Fruit fly (Drosophila melanogaster) whole organism, embryonic: ENCODE data around the gene CG14205.

Experiments used
- Bdp1 ChIP-seq: fragments of 200-800 bp; sonication (Bioruptor generic); optimal IDR thresholded peaks from 3 replicates; lab custom pipeline; 2016; ENCODE audit warnings: missing biosample characterization, missing genetic modification characterization
- CG10543 ChIP-seq: fragments of 200-800 bp; sonication (Bioruptor generic); optimal IDR thresholded peaks from 3 replicates; lab custom pipeline; 2017; ENCODE audit warnings: missing biosample characterization, mild to moderate bottlenecking, missing genetic modification characterization, moderate library complexity
- CG10565 ChIP-seq: fragments of 200-800 bp; sonication (Bioruptor generic); optimal IDR thresholded peaks from 3 replicates; lab custom pipeline; 2016; ENCODE audit warnings: missing biosample characterization, mild to moderate bottlenecking, missing genetic modification characterization
- CG13287 ChIP-seq: fragments of 200-800 bp; sonication (Bioruptor generic); IDR thresholded peaks from 2 replicates; pipeline ENCODE4 v1.3.6; 2022; ENCODE audit warnings: missing biosample characterization, missing genetic modification characterization; ENCODE audit not compliant: partially characterized antibody
- CG13624 ChIP-seq: fragments of 200-800 bp; sonication (Bioruptor generic); optimal IDR thresholded peaks from 2 replicates; lab custom pipeline; 2016; ENCODE audit warnings: missing biosample characterization, missing genetic modification characterization
- CG15696 ChIP-seq: fragments of 200-800 bp; sonication (Bioruptor generic); optimal IDR thresholded peaks from 2 replicates; lab custom pipeline; 2019; ENCODE audit warnings: missing biosample characterization, mild to moderate bottlenecking, missing genetic modification characterization, moderate library complexity
- CG17829 ChIP-seq: fragments of 200-800 bp; optimal IDR thresholded peaks from 2 replicates; lab custom pipeline; 2019; ENCODE audit warnings: missing biosample characterization, mild to moderate bottlenecking, missing genetic modification characterization, moderate library complexity
- CG2116 ChIP-seq: fragments of 200-800 bp; sonication (Bioruptor generic); optimal IDR thresholded peaks from 3 replicates; lab custom pipeline; 2018; ENCODE audit warnings: missing biosample characterization, mild to moderate bottlenecking, missing genetic modification characterization
- CG3407 ChIP-seq: fragments of 200-800 bp; sonication (Bioruptor generic); optimal IDR thresholded peaks from 2 replicates; lab custom pipeline; 2018; ENCODE audit warnings: missing biosample characterization, mild to moderate bottlenecking, missing genetic modification characterization
- CG4282 ChIP-seq: fragments of 200-800 bp; sonication (Bioruptor generic); optimal IDR thresholded peaks from 2 replicates; lab custom pipeline; 2016; ENCODE audit warnings: missing biosample characterization, missing genetic modification characterization
- CG4820 ChIP-seq: fragments of 200-800 bp; sonication (Bioruptor generic); optimal IDR thresholded peaks from 3 replicates; lab custom pipeline; 2016; ENCODE audit warnings: missing biosample characterization, missing genetic modification characterization
- CG6175 ChIP-seq: fragments of 200-800 bp; sonication (Bioruptor generic); IDR thresholded peaks from 3 replicates; pipeline ENCODE4 v1.3.6; 2022; ENCODE audit warnings: missing biosample characterization, missing genetic modification characterization
- CG6813 ChIP-seq: fragments of 200-800 bp; sonication (Bioruptor generic); optimal IDR thresholded peaks from 2 replicates; lab custom pipeline; 2017; ENCODE audit warnings: missing biosample characterization, missing genetic modification characterization, mild to moderate bottlenecking, moderate library complexity, missing genetic modification reagents
- CG7357 ChIP-seq: fragments of 200-800 bp; sonication (Bioruptor generic); IDR thresholded peaks from 3 replicates; pipeline ENCODE4 v1.3.6; 2022; ENCODE audit warnings: missing biosample characterization, missing genetic modification characterization
- CG9727 ChIP-seq: fragments of 200-800 bp; sonication (Bioruptor generic); optimal IDR thresholded peaks from 3 replicates; lab custom pipeline; 2017; ENCODE audit warnings: missing biosample characterization, mild to moderate bottlenecking, missing genetic modification characterization
- CG9932 ChIP-seq: fragments of 200-800 bp; sonication (Bioruptor generic); IDR thresholded peaks from 2 replicates; pipeline ENCODE4 v1.3.6; 2022; ENCODE audit warnings: missing biosample characterization, missing genetic modification characterization
- CrebB ChIP-seq: fragments of 200-800 bp; sonication (Bioruptor generic); optimal IDR thresholded peaks from 3 replicates; lab custom pipeline; 2018; ENCODE audit warnings: missing biosample characterization, mild to moderate bottlenecking, missing genetic modification characterization
- D ChIP-seq, 2 experiments: fragments of 200-800 bp in 1 of 2; fragments of >200 bp in 1 of 2; sonication (Bioruptor generic) in 1 of 2; optimal IDR thresholded peaks; 2 replicates in 1 of 2; 3 replicates in 1 of 2; lab custom pipeline; 2017; ENCODE audit warnings: mild to moderate bottlenecking in 1 of 2, missing biosample characterization in 1 of 2, missing genetic modification characterization in 1 of 2, missing genetic modification reagents in 1 of 2
- D19A ChIP-seq: fragments of 200-800 bp; optimal IDR thresholded peaks from 3 replicates; lab custom pipeline; 2019; ENCODE audit warnings: missing biosample characterization, mild to moderate bottlenecking, missing genetic modification characterization, moderate library complexity
- Dad ChIP-seq: fragments of 200-800 bp; sonication (Bioruptor generic); optimal IDR thresholded peaks from 3 replicates; lab custom pipeline; 2016; ENCODE audit warnings: missing biosample characterization, missing genetic modification characterization
- Dp ChIP-seq: fragments of 200-800 bp; sonication (Bioruptor generic); optimal IDR thresholded peaks from 2 replicates; lab custom pipeline; 2018; ENCODE audit warnings: missing biosample characterization, mild to moderate bottlenecking, missing genetic modification characterization, moderate library complexity
- Eip74EF ChIP-seq, 2 experiments: fragments of 200-800 bp in 1 of 2; fragments of >200 bp in 1 of 2; sonication (Bioruptor generic) in 1 of 2; optimal IDR thresholded peaks; 2 replicates each; lab custom pipeline; 2017 to 2019; ENCODE audit warnings: missing biosample characterization in 2 of 2, missing genetic modification characterization in 2 of 2, mild to moderate bottlenecking in 1 of 2, moderate library complexity in 1 of 2
- Ets97D ChIP-seq: fragments of 200-800 bp; sonication (Bioruptor generic); optimal IDR thresholded peaks from 3 replicates; lab custom pipeline; 2016; ENCODE audit warnings: missing biosample characterization, missing genetic modification characterization
- Fer3 ChIP-seq: fragments of 200-800 bp; sonication (Bioruptor generic); optimal IDR thresholded peaks from 2 replicates; lab custom pipeline; 2018; ENCODE audit warnings: missing biosample characterization, mild to moderate bottlenecking, missing genetic modification characterization, moderate library complexity
- Hey ChIP-seq: fragments of 200-800 bp; sonication (Bioruptor generic); optimal IDR thresholded peaks from 3 replicates; lab custom pipeline; 2018; ENCODE audit warnings: missing biosample characterization, mild to moderate bottlenecking, missing genetic modification characterization
- HmgD ChIP-seq: fragments of 200-800 bp; sonication (Bioruptor generic); optimal IDR thresholded peaks from 3 replicates; lab custom pipeline; 2016; ENCODE audit warnings: missing biosample characterization, missing genetic modification characterization
- Hr3 ChIP-seq: fragments of 200-800 bp; sonication (Bioruptor generic); optimal IDR thresholded peaks from 3 replicates; lab custom pipeline; 2016; ENCODE audit warnings: missing biosample characterization, missing genetic modification characterization
- Hr51 ChIP-seq, 2 experiments: fragments of 200-800 bp; sonication (Bioruptor generic); optimal IDR thresholded peaks; 2 replicates in 1 of 2; 3 replicates in 1 of 2; lab custom pipeline; 2016 to 2018; ENCODE audit warnings: missing biosample characterization in 2 of 2, missing genetic modification characterization in 2 of 2, mild to moderate bottlenecking in 1 of 2, moderate library complexity in 1 of 2
- Myb ChIP-seq: fragments of 200-800 bp; sonication (Bioruptor generic); optimal IDR thresholded peaks from 2 replicates; lab custom pipeline; 2016; ENCODE audit warnings: missing biosample characterization, missing genetic modification characterization
- NC2β ChIP-seq: fragments of 200-800 bp; sonication (Bioruptor generic); optimal IDR thresholded peaks from 2 replicates; lab custom pipeline; 2016; ENCODE audit warnings: missing biosample characterization, missing genetic modification characterization
- PHDP ChIP-seq: fragments of 200-800 bp; sonication (Bioruptor generic); optimal IDR thresholded peaks from 3 replicates; lab custom pipeline; 2018; ENCODE audit warnings: missing biosample characterization, mild to moderate bottlenecking, missing genetic modification characterization, moderate library complexity
- Sry-δ ChIP-seq: fragments of 200-800 bp; sonication (Bioruptor generic); optimal IDR thresholded peaks from 2 replicates; lab custom pipeline; 2016; ENCODE audit warnings: missing biosample characterization, missing genetic modification characterization
- Ssrp ChIP-seq: fragments of 200-800 bp; sonication (Bioruptor generic); optimal IDR thresholded peaks from 2 replicates; lab custom pipeline; 2018; ENCODE audit warnings: missing biosample characterization, mild to moderate bottlenecking, missing genetic modification characterization, moderate library complexity
- YL-1 ChIP-seq: fragments of 200-800 bp; sonication (Bioruptor generic); optimal IDR thresholded peaks from 3 replicates; lab custom pipeline; 2017; ENCODE audit warnings: missing biosample characterization, mild to moderate bottlenecking, missing genetic modification characterization
- ap ChIP-seq: fragments of 200-800 bp; sonication (Bioruptor generic); IDR thresholded peaks from 2 replicates; pipeline ENCODE4 v1.3.6; 2022; ENCODE audit warnings: missing biosample characterization, missing genetic modification characterization
- ato ChIP-seq: fragments of 200-800 bp; sonication (Bioruptor generic); IDR thresholded peaks from 2 replicates; pipeline ENCODE4 v1.3.6; 2022; ENCODE audit warnings: missing biosample characterization, missing genetic modification characterization; ENCODE audit not compliant: partially characterized antibody
- croc ChIP-seq: fragments of 200-800 bp; sonication (Bioruptor generic); conservative IDR thresholded peaks from 3 replicates; pipeline ENCODE4 v1.3.6; 2022; ENCODE audit warnings: missing biosample characterization, missing genetic modification characterization
- danr ChIP-seq: fragments of 200-800 bp; sonication (Bioruptor generic); IDR thresholded peaks from 2 replicates; pipeline ENCODE4 v1.3.6; 2022; ENCODE audit warnings: missing biosample characterization, missing genetic modification characterization
- her ChIP-seq: fragments of 200-800 bp; sonication (Bioruptor generic); optimal IDR thresholded peaks from 2 replicates; lab custom pipeline; 2016; ENCODE audit warnings: missing biosample characterization, missing genetic modification characterization
- ken ChIP-seq: fragments of 200-800 bp; sonication (Bioruptor generic); IDR thresholded peaks from 3 replicates; pipeline ENCODE4 v1.3.6; 2022; ENCODE audit warnings: missing biosample characterization, missing genetic modification characterization
- klu ChIP-seq: fragments of 200-800 bp; sonication (Bioruptor generic); IDR thresholded peaks from 2 replicates; pipeline ENCODE4 v1.3.6; 2022; ENCODE audit warnings: missing biosample characterization, missing genetic modification characterization
- lola ChIP-seq, 3 experiments: fragments of >200 bp in 2 of 3; fragments of 200-800 bp in 1 of 3; sonication (Bioruptor generic) in 1 of 3; optimal IDR thresholded peaks; 2 replicates each; lab custom pipeline; 2017 to 2019; ENCODE audit warnings: missing biosample characterization in 3 of 3, missing genetic modification characterization in 3 of 3, mild to moderate bottlenecking in 1 of 3, moderate library complexity in 1 of 3
- lov ChIP-seq, 2 experiments: fragments of 200-800 bp in 1 of 2; fragments of >200 bp in 1 of 2; sonication (Bioruptor generic) in 1 of 2; IDR thresholded peaks in 1 of 2; optimal IDR thresholded peaks in 1 of 2; 2 replicates in 1 of 2; 3 replicates in 1 of 2; pipeline versions ENCODE4 v1.3.6 to Lab custom; 2017 to 2022; ENCODE audit warnings: missing biosample characterization in 1 of 2, missing genetic modification characterization in 1 of 2
- pb ChIP-seq: fragments of 200-800 bp; sonication (Bioruptor generic); optimal IDR thresholded peaks from 3 replicates; lab custom pipeline; 2016; ENCODE audit warnings: missing biosample characterization, missing genetic modification characterization
- pita ChIP-seq: fragments of 200-800 bp; sonication (Bioruptor generic); optimal IDR thresholded peaks from 2 replicates; lab custom pipeline; 2017; ENCODE audit warnings: missing biosample characterization, mild to moderate bottlenecking, missing genetic modification characterization
- prd ChIP-seq, 3 experiments: fragments of >200 bp in 2 of 3; fragments of 200-800 bp in 1 of 3; sonication (Bioruptor generic) in 1 of 3; optimal IDR thresholded peaks in 2 of 3; IDR thresholded peaks in 1 of 3; 2 replicates in 2 of 3; 3 replicates in 1 of 3; pipeline versions ENCODE4 v1.3.6 to Lab custom; 2017 to 2022; ENCODE audit warnings: missing biosample characterization in 1 of 3, missing genetic modification characterization in 1 of 3
- so ChIP-seq: fragments of 200-800 bp; sonication (Bioruptor generic); IDR thresholded peaks from 3 replicates; pipeline ENCODE4 v1.3.6; 2022; ENCODE audit warnings: missing biosample characterization, missing genetic modification characterization
- vvl ChIP-seq: fragments of 200-800 bp; sonication (Bioruptor generic); IDR thresholded peaks from 2 replicates; pipeline ENCODE4 v1.3.6; 2022; ENCODE audit warnings: missing biosample characterization, missing genetic modification characterization

CG14205 gene

DNA sequence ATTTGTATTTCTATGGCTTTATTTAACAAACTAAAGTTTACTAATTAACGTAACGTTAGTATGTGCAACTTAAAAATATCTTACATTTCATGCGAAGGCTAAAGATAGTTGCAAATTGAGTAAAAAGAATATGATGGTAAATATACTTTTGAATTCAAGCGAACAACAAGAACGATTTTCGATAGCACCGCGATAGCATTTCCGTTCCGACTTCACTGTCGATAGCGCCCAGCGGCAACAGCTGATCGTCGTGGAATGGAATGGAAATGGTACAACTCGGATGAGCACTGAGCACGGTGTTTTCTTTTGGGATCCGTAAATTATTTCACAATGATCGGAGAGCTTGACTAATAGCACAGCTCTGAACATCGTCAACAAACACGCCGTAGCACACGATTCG is 21.1 kb downstream of the CG14205 start (continued):
- TF ChIP-seq pita (GFP tag; lab: Kevin White, UChicago): no peak
- TF ChIP-seq Hr3 (GFP tag; lab: Kevin White, UChicago): no peak
- no peak for TF ChIP-seq CG7357 (GFP tag; lab: Robert Waterston, UW)
- peak; percentile 75 for TF ChIP-seq Dp
- no peak for TF ChIP-seq HmgD
- TF ChIP-seq CG6175 (GFP tag; lab: Robert Waterston, UW): no peak
- TF ChIP-seq croc: no peak
- TF ChIP-seq CG13287 (GFP tag; lab: Robert Waterston, UW): peak; percentile 75
- TF ChIP-seq Myb (GFP tag; lab: Kevin White, UChicago): peak; percentile 76
- no peak for TF ChIP-seq klu (GFP tag; lab: Robert Waterston, UW)
- no peak for TF ChIP-seq CG4282 (GFP tag; lab: Kevin White, UChicago)
- TF ChIP-seq PHDP: peak; percentile 64
- peak; percentile 76 for TF ChIP-seq CG6813
- TF ChIP-seq vvl: peak; percentile 65; the same call in 1 of the 2 replicates
- no peak for TF ChIP-seq danr
- TF ChIP-seq lola (GFP tag; optimal IDR thresholded peaks at IDR 0.05; lab: Kevin White, UChicago): no peak
- TF ChIP-seq Fer3 (tag; lab: Kevin White, UChicago): peak; percentile 68
- peak; percentile 98 for TF ChIP-seq Ets97D
- peak; percentile 35 for TF ChIP-seq CG13624
- TF ChIP-seq CG9932 (GFP tag; lab: Robert Waterston, UW): no peak
- TF ChIP-seq Ssrp (tag; lab: Kevin White, UChicago): no peak
- TF ChIP-seq ken: no peak
- 0 out of 2 replicates have a peak, but pooled peaks have one; percentile 9 for TF ChIP-seq ap (GFP tag; lab: Robert Waterston, UW)
- no peak for TF ChIP-seq D19A (tag; lab: Kevin White, UChicago)
- TF ChIP-seq Eip74EF (GFP tag; optimal IDR thresholded peaks at IDR 0.05; lab: Kevin White, UChicago): peak in 1 of 2 experiments; percentile 32
- TF ChIP-seq Dad: peak; percentile 9
- TF ChIP-seq prd (optimal IDR thresholded peaks at IDR 0.05; lab: Kevin White, UChicago): no peak
- no peak for TF ChIP-seq prd (GFP tag; IDR thresholded peaks at IDR 0.05; lab: Robert Waterston, UW)
- no peak for TF ChIP-seq Hr51 (GFP tag; optimal IDR thresholded peaks at IDR 0.05; lab: Kevin White, UChicago)
- peak; percentile 49 for TF ChIP-seq CG3407 (GFP tag; lab: Kevin White, UChicago)
- TF ChIP-seq NC2β (GFP tag; lab: Kevin White, UChicago): peak; percentile 21
- TF ChIP-seq CG10543 (GFP tag; lab: Kevin White, UChicago): peak; percentile 68
- TF ChIP-seq pb (GFP tag; lab: Kevin White, UChicago): peak; percentile 57
- peak; percentile 46 for TF ChIP-seq Sry-δ (GFP tag; lab: Kevin White, UChicago)
- no peak for TF ChIP-seq CG4820
- TF ChIP-seq YL-1: peak; percentile 75
- TF ChIP-seq CG9727: peak; percentile 65
- peak; percentile 44 for TF ChIP-seq CG17829 (tag; lab: Kevin White, UChicago)
- TF ChIP-seq CG15696 (tag; lab: Kevin White, UChicago): no peak
- TF ChIP-seq CG10565 (GFP tag; lab: Kevin White, UChicago): no peak
- TF ChIP-seq D (optimal IDR thresholded peaks at IDR 0.05; lab: Kevin White, UChicago): no peak
- peak; percentile 18 for TF ChIP-seq D (GFP tag; optimal IDR thresholded peaks at IDR 0.05; lab: Kevin White, UChicago)
- peak; percentile 17 for TF ChIP-seq her
- TF ChIP-seq Bdp1: no peak
- no peak for TF ChIP-seq lov (optimal IDR thresholded peaks at IDR 0.05; lab: Kevin White, UChicago)
- no peak; the same call in 2 of the 3 replicates for TF ChIP-seq lov (GFP tag; IDR thresholded peaks at IDR 0.05; lab: Robert Waterston, UW)
- no peak for TF ChIP-seq Hey
- TF ChIP-seq ato (GFP tag; lab: Robert Waterston, UW): 0 out of 2 replicates have a peak, but pooled peaks have one; percentile 38
- peak; percentile 81 for TF ChIP-seq CrebB (tag; lab: Kevin White, UChicago)
- peak; percentile 94 for TF ChIP-seq CG2116 (GFP tag; lab: Kevin White, UChicago)
- TF ChIP-seq so (GFP tag; lab: Robert Waterston, UW): peak; percentile 51; the same call in 1 of the 3 replicates
